Worm (Caenorhabditis elegans) whole organism, L1 larva: ENCODE measurements around the gene T14B4.1.

Source experiments
- C16A3.4 ChIP-seq: fragments of 150-350 bp; optimal IDR thresholded peaks from 2 replicates; lab custom pipeline; 2014; ENCODE audit warnings: missing biosample characterization, missing genetic modification characterization
- C34B4.2 ChIP-seq: sonication (generic microtip); optimal IDR thresholded peaks from 2 replicates; lab custom pipeline; 2017; ENCODE audit warnings: mild to moderate bottlenecking, missing genetic modification characterization, missing compliant biosample characterization
- F16B12.6 ChIP-seq: fragments of 150-350 bp; optimal IDR thresholded peaks from 2 replicates; lab custom pipeline; 2014; ENCODE audit warnings: missing biosample characterization, missing genetic modification characterization
- aha-1 ChIP-seq: fragments of 150-350 bp; optimal IDR thresholded peaks from 2 replicates; lab custom pipeline; 2014; ENCODE audit warnings: missing biosample characterization, missing genetic modification characterization
- alr-1 ChIP-seq: fragments of 200-800 bp; sonication (Bioruptor generic); optimal IDR thresholded peaks from 2 replicates; lab custom pipeline; 2018; ENCODE audit warnings: borderline replicate concordance, mild to moderate bottlenecking, missing genetic modification characterization, missing compliant biosample characterization
- ceh-63 ChIP-seq: fragments of 200-800 bp; sonication (Bioruptor generic); optimal IDR thresholded peaks from 2 replicates; lab custom pipeline; 2018; ENCODE audit warnings: mild to moderate bottlenecking, missing genetic modification characterization, missing compliant biosample characterization
- ceh-82 ChIP-seq, 3 experiments: fragments of 150-350 bp in 1 of 3; sonication (generic microtip) in 2 of 3; optimal IDR thresholded peaks; 2 replicates each; lab custom pipeline; 2014 to 2017; ENCODE audit warnings: missing biosample characterization in 3 of 3, missing genetic modification characterization in 3 of 3
- ceh-88 ChIP-seq: fragments of 200-800 bp; sonication (Bioruptor generic); IDR thresholded peaks from 2 replicates; pipeline ENCODE4 v1.3.6; 2022; ENCODE audit warnings: missing genetic modification characterization, missing compliant biosample characterization
- dpl-1 ChIP-seq, 3 experiments: fragments of 150-350 bp in 2 of 3; sonication (generic microtip) in 1 of 3; optimal IDR thresholded peaks; 2 replicates each; lab custom pipeline; 2014 to 2017; ENCODE audit warnings: missing biosample characterization in 3 of 3, missing genetic modification characterization in 3 of 3, missing genetic modification reagents in 3 of 3
- efl-1 ChIP-seq, 4 experiments: fragments of 150-350 bp; optimal IDR thresholded peaks in 3 of 4; peaks in 1 of 4; 1 replicate in 1 of 4; 2 replicates in 3 of 4; lab custom pipeline; 2014; ENCODE audit warnings: missing biosample characterization in 2 of 4, missing genetic modification characterization in 2 of 4, missing genetic modification reagents in 2 of 4
- efl-3 ChIP-seq: fragments of 200-800 bp; sonication (Bioruptor generic); optimal IDR thresholded peaks from 2 replicates; lab custom pipeline; 2018; ENCODE audit warnings: mild to moderate bottlenecking, missing genetic modification characterization, missing compliant biosample characterization
- egl-13 ChIP-seq: sonication (generic microtip); optimal IDR thresholded peaks from 2 replicates; lab custom pipeline; 2016; ENCODE audit warnings: missing genotype, missing genetic modification reagents, missing genetic modification characterization, missing compliant biosample characterization
- egl-27 ChIP-seq, 2 experiments: fragments of 150-350 bp in 1 of 2; sonication (generic microtip); optimal IDR thresholded peaks; 3 replicates each; lab custom pipeline; 2017 to 2018; ENCODE audit warnings: missing biosample characterization in 2 of 2, missing genetic modification characterization in 2 of 2, missing genetic modification reagents in 2 of 2
- elt-2 ChIP-seq: sonication (generic microtip); optimal IDR thresholded peaks from 2 replicates; lab custom pipeline; 2016; ENCODE audit warnings: missing genetic modification characterization, mild to moderate bottlenecking, inconsistent platforms, missing compliant biosample characterization, missing genetic modification reagents
- ets-5 ChIP-seq: fragments of 200-800 bp; sonication (Bioruptor generic); IDR thresholded peaks from 2 replicates; pipeline ENCODE4 v1.3.6; 2022; ENCODE audit warnings: missing genetic modification characterization, missing compliant biosample characterization
- fkh-4 ChIP-seq: sonication (generic microtip); optimal IDR thresholded peaks from 2 replicates; lab custom pipeline; 2016; ENCODE audit warnings: missing compliant biosample characterization, missing genetic modification characterization, borderline replicate concordance
- fkh-8 ChIP-seq: sonication (generic microtip); optimal IDR thresholded peaks from 2 replicates; lab custom pipeline; 2016; ENCODE audit warnings: mild to moderate bottlenecking, missing genetic modification characterization, missing compliant biosample characterization
- grh-1 ChIP-seq: fragments of 200-800 bp; sonication (Bioruptor generic); IDR thresholded peaks from 2 replicates; pipeline ENCODE4 v1.3.6; 2022; ENCODE audit warnings: missing genetic modification reagents, missing genetic modification characterization, missing compliant biosample characterization
- hlh-17 ChIP-seq: fragments of 200-800 bp; sonication (Bioruptor generic); optimal IDR thresholded peaks from 2 replicates; lab custom pipeline; 2018; ENCODE audit warnings: missing genetic modification characterization, mild to moderate bottlenecking, missing compliant biosample characterization, moderate library complexity, borderline replicate concordance
- hlh-4 ChIP-seq: sonication (generic microtip); optimal IDR thresholded peaks from 2 replicates; lab custom pipeline; 2016; ENCODE audit warnings: mild to moderate bottlenecking, missing genetic modification characterization, missing compliant biosample characterization
- irx-1 ChIP-seq: sonication (generic microtip); optimal IDR thresholded peaks from 2 replicates; lab custom pipeline; 2016; ENCODE audit warnings: missing genetic modification characterization, missing compliant biosample characterization
- isw-1 ChIP-seq: fragments of 200-800 bp; sonication (Bioruptor generic); IDR thresholded peaks from 2 replicates; pipeline ENCODE4 v1.3.6; 2022; ENCODE audit warnings: missing genetic modification characterization, missing compliant biosample characterization
- lin-13 ChIP-seq: fragments of 150-350 bp; optimal IDR thresholded peaks from 2 replicates; lab custom pipeline; 2014; ENCODE audit warnings: missing biosample characterization, missing genetic modification reagents, missing genetic modification characterization
- lin-14 ChIP-seq: fragments of 200-800 bp; sonication (Bioruptor generic); optimal IDR thresholded peaks from 2 replicates; lab custom pipeline; 2018; ENCODE audit warnings: mild to moderate bottlenecking, missing genetic modification characterization, moderate library complexity, missing compliant biosample characterization
- lin-35 ChIP-seq, 2 experiments: fragments of 150-350 bp; optimal IDR thresholded peaks; 2 replicates each; lab custom pipeline; 2014; ENCODE audit warnings: missing biosample characterization in 2 of 2, missing genetic modification characterization in 2 of 2, missing genetic modification reagents in 2 of 2
- lsy-2 ChIP-seq, 2 experiments: fragments of 150-350 bp; optimal IDR thresholded peaks; 2 replicates each; lab custom pipeline; 2014; ENCODE audit warnings: missing biosample characterization in 2 of 2, missing genetic modification characterization in 2 of 2
- mab-9 ChIP-seq: fragments of 200-800 bp; sonication (Bioruptor generic); IDR thresholded peaks from 2 replicates; pipeline ENCODE4 v1.3.6; 2022; ENCODE audit warnings: missing genetic modification reagents, missing genetic modification characterization, missing compliant biosample characterization
- mdl-1 ChIP-seq, 2 experiments: fragments of 150-350 bp; optimal IDR thresholded peaks; 2 replicates each; lab custom pipeline; 2014 to 2017; ENCODE audit warnings: missing biosample characterization in 2 of 2, missing genetic modification characterization in 2 of 2, inconsistent platforms in 1 of 2
- mef-2 ChIP-seq: fragments of 150-350 bp; optimal IDR thresholded peaks from 2 replicates; lab custom pipeline; 2014; ENCODE audit warnings: missing biosample characterization, missing genetic modification characterization
- mep-1 ChIP-seq: fragments of 150-350 bp; optimal IDR thresholded peaks from 2 replicates; lab custom pipeline; 2014; ENCODE audit warnings: missing biosample characterization, missing genetic modification characterization
- nhr-12 ChIP-seq: sonication (generic microtip); optimal IDR thresholded peaks from 2 replicates; lab custom pipeline; 2017; ENCODE audit warnings: missing biosample characterization, missing genetic modification characterization
- nhr-20 ChIP-seq: sonication (generic microtip); optimal IDR thresholded peaks from 2 replicates; lab custom pipeline; 2016; ENCODE audit warnings: mild to moderate bottlenecking, missing genetic modification characterization, missing compliant biosample characterization
- nhr-237 ChIP-seq: fragments of 150-350 bp; optimal IDR thresholded peaks from 2 replicates; lab custom pipeline; 2014; ENCODE audit warnings: missing biosample characterization, missing genetic modification characterization
- nhr-28 ChIP-seq: fragments of 150-350 bp; optimal IDR thresholded peaks from 2 replicates; lab custom pipeline; 2014; ENCODE audit warnings: missing biosample characterization, missing genetic modification characterization
- nhr-47 ChIP-seq: sonication (generic microtip); optimal IDR thresholded peaks from 2 replicates; lab custom pipeline; 2016; ENCODE audit warnings: mild to moderate bottlenecking, missing genetic modification characterization, moderate library complexity, missing compliant biosample characterization
- nhr-71 ChIP-seq: sonication (generic microtip); optimal IDR thresholded peaks from 2 replicates; lab custom pipeline; 2016; ENCODE audit warnings: mild to moderate bottlenecking, missing genetic modification characterization, moderate library complexity, missing compliant biosample characterization
- nhr-77 ChIP-seq: fragments of 150-350 bp; optimal IDR thresholded peaks from 2 replicates; lab custom pipeline; 2014; ENCODE audit warnings: missing biosample characterization, missing genetic modification characterization
- nhr-85 ChIP-seq: sonication (generic microtip); peaks from one replicate; lab custom pipeline; 2016; ENCODE audit warnings: missing genetic modification characterization, inconsistent platforms, missing compliant biosample characterization
- pax-3 ChIP-seq: fragments of 200-800 bp; sonication (Bioruptor generic); optimal IDR thresholded peaks from 2 replicates; lab custom pipeline; 2018; ENCODE audit warnings: mild to moderate bottlenecking, missing genetic modification characterization, moderate library complexity, missing compliant biosample characterization
- pqm-1 ChIP-seq: sonication (generic microtip); optimal IDR thresholded peaks from 3 replicates; lab custom pipeline; 2017; ENCODE audit warnings: missing biosample characterization, missing genetic modification characterization
- skn-1 ChIP-seq: fragments of 150-350 bp; optimal IDR thresholded peaks from 2 replicates; lab custom pipeline; 2014; ENCODE audit warnings: missing biosample characterization, missing genetic modification characterization
- snpc-4 ChIP-seq: fragments of 150-350 bp; optimal IDR thresholded peaks from 2 replicates; lab custom pipeline; 2014; ENCODE audit warnings: missing biosample characterization, missing genetic modification characterization
- snu-23 ChIP-seq: sonication (generic microtip); optimal IDR thresholded peaks from 2 replicates; lab custom pipeline; 2016; ENCODE audit warnings: missing genetic modification characterization, missing compliant biosample characterization
- sptf-1 ChIP-seq: fragments of 150-350 bp; optimal IDR thresholded peaks from 2 replicates; lab custom pipeline; 2014; ENCODE audit warnings: missing biosample characterization, missing genetic modification characterization
- sup-37 ChIP-seq: fragments of 200-800 bp; sonication (Bioruptor generic); optimal IDR thresholded peaks from 2 replicates; lab custom pipeline; 2018; ENCODE audit warnings: mild to moderate bottlenecking, missing genetic modification characterization, missing compliant biosample characterization
- tlp-1 ChIP-seq: fragments of 150-350 bp; optimal IDR thresholded peaks from 2 replicates; lab custom pipeline; 2014; ENCODE audit warnings: missing biosample characterization, missing genetic modification characterization
- unc-30 ChIP-seq: sonication (generic microtip); optimal IDR thresholded peaks from 2 replicates; lab custom pipeline; 2017; ENCODE audit warnings: missing biosample characterization, missing genetic modification characterization
- unc-62 ChIP-seq: fragments of 150-350 bp; optimal IDR thresholded peaks from 2 replicates; lab custom pipeline; 2014; ENCODE audit warnings: missing biosample characterization, missing genetic modification reagents, missing genetic modification characterization
- unc-98 ChIP-seq: fragments of 200-800 bp; sonication (Bioruptor generic); IDR thresholded peaks from 2 replicates; pipeline ENCODE4 v1.3.6; 2022; ENCODE audit warnings: missing genetic modification characterization, missing compliant biosample characterization
- vab-15 ChIP-seq: sonication (generic microtip); optimal IDR thresholded peaks from 2 replicates; lab custom pipeline; 2017; ENCODE audit warnings: missing genotype, mild to moderate bottlenecking, missing genetic modification characterization, missing compliant biosample characterization
- zip-4 ChIP-seq: fragments of 200-800 bp; sonication (Bioruptor generic); optimal IDR thresholded peaks from 2 replicates; lab custom pipeline; 2018; ENCODE audit warnings: mild to moderate bottlenecking, missing genetic modification characterization, moderate library complexity, missing compliant biosample characterization
- ztf-11 ChIP-seq, 2 experiments: sonication (generic microtip); optimal IDR thresholded peaks; 2 replicates each; lab custom pipeline; 2016 to 2017; ENCODE audit warnings: missing genetic modification characterization in 2 of 2, missing biosample characterization in 1 of 2, missing compliant biosample characterization in 1 of 2
- ztf-4 ChIP-seq: fragments of 150-350 bp; optimal IDR thresholded peaks from 2 replicates; lab custom pipeline; 2014; ENCODE audit warnings: missing biosample characterization, missing genetic modification characterization

T14B4.1 gene

DNA sequence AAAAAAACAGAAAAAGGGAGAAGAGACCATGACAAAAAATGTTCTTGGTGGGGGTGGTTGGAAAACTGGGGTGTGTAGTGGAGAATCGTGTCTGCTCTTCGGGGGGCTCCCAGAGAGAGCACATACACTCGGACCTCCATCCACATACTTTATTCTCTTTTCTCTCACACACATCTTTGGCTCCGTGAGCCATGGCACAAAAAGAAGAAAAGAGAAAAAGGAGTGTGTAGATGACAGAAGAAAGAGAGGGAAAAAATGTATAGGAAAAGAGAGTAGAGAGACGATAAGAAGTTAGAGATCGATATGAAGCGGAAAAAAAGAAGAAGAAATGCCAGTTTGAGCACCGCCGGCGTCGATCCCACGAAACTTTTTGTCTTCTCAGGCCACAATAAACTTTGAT lies 27.7 kb upstream of the T14B4.1 start (continued):
- no peak for TF ChIP-seq unc-30 (tag; lab: Kevin White, UChicago)
- TF ChIP-seq dpl-1 (GFP tag; optimal IDR thresholded peaks at IDR 0.05; lab: Kevin White, UChicago) = peak in 1 of 3 experiments; percentile 13
- TF ChIP-seq mab-9 (GFP tag; lab: Robert Waterston, UW) = no peak
- no peak for TF ChIP-seq nhr-237
- no peak for TF ChIP-seq fkh-8 (tag; lab: Kevin White, UChicago)
- no peak for TF ChIP-seq F16B12.6
- TF ChIP-seq grh-1 = no peak
- no peak for TF ChIP-seq ets-5 (GFP tag; lab: Robert Waterston, UW)
- TF ChIP-seq nhr-20 (tag; lab: Kevin White, UChicago) = peak; percentile 8
- TF ChIP-seq nhr-85 (tag; lab: Kevin White, UChicago) = no peak
- no peak for TF ChIP-seq snpc-4 (tag; lab: Kevin White, UChicago)
- TF ChIP-seq lin-35 (GFP tag; optimal IDR thresholded peaks at IDR 0.05; lab: Kevin White, UChicago) = peak in 1 of 2 experiments; percentile 18
- no peak for TF ChIP-seq ceh-88
- TF ChIP-seq aha-1 (tag; lab: Kevin White, UChicago) = no peak
- no peak for TF ChIP-seq elt-2 (tag; lab: Kevin White, UChicago)
- TF ChIP-seq hlh-4 (tag; lab: Kevin White, UChicago) = no peak
- TF ChIP-seq alr-1 = no peak
- no peak for TF ChIP-seq pax-3 (tag; lab: Kevin White, UChicago)
- TF ChIP-seq sptf-1 = no peak
- TF ChIP-seq nhr-28 (tag; lab: Kevin White, UChicago) = no peak
- no peak for TF ChIP-seq egl-27 (tag; optimal IDR thresholded peaks at IDR 0.05; lab: Kevin White, UChicago)
- peak; percentile 90 for TF ChIP-seq lin-14
- TF ChIP-seq snu-23 (GFP tag; lab: Kevin White, UChicago) = peak; percentile 58
- no peak for TF ChIP-seq nhr-77
- no peak for TF ChIP-seq unc-98 (GFP tag; lab: Robert Waterston, UW)
- TF ChIP-seq unc-62 = no peak
- TF ChIP-seq nhr-47 = peak; percentile 29
- TF ChIP-seq sup-37 (GFP tag; lab: Kevin White, UChicago) = no peak
- TF ChIP-seq efl-3 (GFP tag; lab: Kevin White, UChicago) = no peak
- TF ChIP-seq efl-1 (optimal IDR thresholded peaks at IDR 0.05; lab: Kevin White, UChicago) = peak; percentile 14 to 28
- TF ChIP-seq efl-1 (GFP tag; optimal IDR thresholded peaks at IDR 0.05 in 1 of 2; lab: Kevin White, UChicago) = peak in 1 of 2 experiments; percentile 18
- TF ChIP-seq ztf-4 (tag; lab: Kevin White, UChicago) = no peak
- peak in 2 of 3 experiments; percentile 33 to 57 for TF ChIP-seq ceh-82 (tag; optimal IDR thresholded peaks at IDR 0.05; lab: Kevin White, UChicago)
- no peak for TF ChIP-seq egl-13 (tag; lab: Kevin White, UChicago)
- TF ChIP-seq C16A3.4 = peak; percentile 23
- no peak for TF ChIP-seq mdl-1 (tag; optimal IDR thresholded peaks at IDR 0.05; lab: Kevin White, UChicago)
- no peak for TF ChIP-seq tlp-1 (tag; lab: Kevin White, UChicago)
- TF ChIP-seq fkh-4 (tag; lab: Kevin White, UChicago) = no peak
- no peak for TF ChIP-seq nhr-12 (tag; lab: Kevin White, UChicago)
- TF ChIP-seq lin-13 (GFP tag; lab: Kevin White, UChicago) = no peak
- no peak for TF ChIP-seq pqm-1
- TF ChIP-seq C34B4.2 = no peak
- TF ChIP-seq lsy-2 (tag; optimal IDR thresholded peaks at IDR 0.05; lab: Kevin White, UChicago) = peak; percentile 9 to 66
- TF ChIP-seq vab-15 (tag; lab: Kevin White, UChicago) = no peak
- TF ChIP-seq mef-2 = no peak
- TF ChIP-seq isw-1 (GFP tag; lab: Robert Waterston, UW) = 0 out of 2 replicates have a peak, but pooled peaks have one; percentile 19
- TF ChIP-seq irx-1 = no peak
- no peak for TF ChIP-seq zip-4
- TF ChIP-seq mep-1 (tag; lab: Kevin White, UChicago) = peak; percentile 40
- no peak for TF ChIP-seq ceh-63 (GFP tag; lab: Kevin White, UChicago)
- no peak for TF ChIP-seq ztf-11 (tag; optimal IDR thresholded peaks at IDR 0.05; lab: Kevin White, UChicago)
- TF ChIP-seq skn-1 = no peak
- TF ChIP-seq nhr-71 (tag; lab: Kevin White, UChicago) = peak; percentile 62
- TF ChIP-seq hlh-17 (GFP tag; lab: Kevin White, UChicago) = no peak
